Worm (Caenorhabditis elegans): Measurements from ENCODE around the gene cdh-3.

cdh-3 gene

ce11 chrIII:7718318-7718717, 35.9 kb downstream of the cdh-3 start (continued):
- TF ChIP-seq ama-1 (optimal IDR thresholded peaks at IDR 0.05) (no peak), Y48G9A.11 (GFP tag; IDR thresholded peaks at IDR 0.05) (no peak), hmg-1.1 (GFP tag; IDR thresholded peaks at IDR 0.05) (peak; percentile 54), nhr-42 (GFP tag; IDR thresholded peaks at IDR 0.05) (no peak), pha-4 (GFP tag; IDR thresholded peaks at IDR 0.05) (no peak), pha-4 (tag; optimal IDR thresholded peaks at IDR 0.05) (peak; percentile 62), lin-29 (GFP tag; IDR thresholded peaks at IDR 0.05) (no peak), nhr-111 (GFP tag; optimal IDR thresholded peaks at IDR 0.05) (no peak), unc-62 (GFP tag; optimal IDR thresholded peaks at IDR 0.05 in 1 of 2) (peak in 1 of 2 experiments; percentile 41), unc-62 (tag; optimal IDR thresholded peaks at IDR 0.05) (no peak), snpc-4 (tag; optimal IDR thresholded peaks at IDR 0.05) (no peak), Y5F2A.4 (GFP tag; optimal IDR thresholded peaks at IDR 0.05) (no peak), ceh-62 (tag; optimal IDR thresholded peaks at IDR 0.05) (no peak), egl-43 (GFP tag; IDR thresholded peaks at IDR 0.05) (no peak), mes-2 (tag; optimal IDR thresholded peaks at IDR 0.05; ENCODE audit: poor library complexity, severe bottlenecking) (peak; percentile 69), T20F7.1 (GFP tag; optimal IDR thresholded peaks at IDR 0.05) (peak; percentile 76), nhr-10 (tag; optimal IDR thresholded peaks at IDR 0.05) (peak; percentile 3), hif-1 (tag; optimal IDR thresholded peaks at IDR 0.05) (peak in 1 of 2 experiments; percentile 35), ctbp-1 (GFP tag; IDR thresholded peaks at IDR 0.05) (no peak), nhr-11 (tag; optimal IDR thresholded peaks at IDR 0.05) (peak; percentile 85), lim-7 (GFP tag; IDR thresholded peaks at IDR 0.05) (no peak), gei-8 (GFP tag; optimal IDR thresholded peaks at IDR 0.05) (no peak), spr-3 (GFP tag; optimal IDR thresholded peaks at IDR 0.05) (no peak), duxl-1 (tag; optimal IDR thresholded peaks at IDR 0.05; ENCODE audit: poor library complexity) (no peak), lin-1 (GFP tag; IDR thresholded peaks at IDR 0.05) (peak; percentile 59), ces-1 (GFP tag; optimal IDR thresholded peaks at IDR 0.05) (no peak), mdt-29 (GFP tag; IDR thresholded peaks at IDR 0.05) (no peak), F10B5.3 (tag; optimal IDR thresholded peaks at IDR 0.05) (no peak), T26A8.4 (GFP tag; IDR thresholded peaks at IDR 0.05) (no peak), F26F4.8 (GFP tag; conservative IDR thresholded peaks at IDR 0.05) (no peak), vab-7 (GFP tag; IDR thresholded peaks at IDR 0.05) (no peak), madf-5 (GFP tag; IDR thresholded peaks at IDR 0.05) (no peak), lin-39 (tag; optimal IDR thresholded peaks at IDR 0.05) (no peak), ZK337.2 (GFP tag; IDR thresholded peaks at IDR 0.05) (no peak), F37D6.2 (tag; optimal IDR thresholded peaks at IDR 0.05) (no peak), nhr-28 (tag; optimal IDR thresholded peaks at IDR 0.05) (peak; percentile 100), mep-1 (tag; optimal IDR thresholded peaks at IDR 0.05) (peak; percentile 88), nhr-237 (tag; optimal IDR thresholded peaks at IDR 0.05) (no peak), nhr-6 (tag; optimal IDR thresholded peaks at IDR 0.05) (no peak), nhr-77 (tag; optimal IDR thresholded peaks at IDR 0.05) (peak; percentile 95), ceh-28 (tag; optimal IDR thresholded peaks at IDR 0.05) (no peak), saeg-2 (GFP tag; IDR thresholded peaks at IDR 0.05) (no peak), daf-8 (GFP tag; IDR thresholded peaks at IDR 0.05) (no peak), php-3 (GFP tag; IDR thresholded peaks at IDR 0.05) (no peak), tag-97 (GFP tag; IDR thresholded peaks at IDR 0.05) (no peak), fos-1 (tag; optimal IDR thresholded peaks at IDR 0.05) (no peak), lin-13 (GFP tag; optimal IDR thresholded peaks at IDR 0.05) (peak; percentile 94), hlh-11 (tag; optimal IDR thresholded peaks at IDR 0.05) (peak; percentile 91), ztf-7 (tag; optimal IDR thresholded peaks at IDR 0.05) (peak; percentile 37), Y75B8A.6 (GFP tag; IDR thresholded peaks at IDR 0.05) (no peak), nhr-48 (tag; optimal IDR thresholded peaks at IDR 0.05) (no peak), zip-11 (GFP tag; IDR thresholded peaks at IDR 0.05) (no peak), snpc-1.2 (GFP tag; IDR thresholded peaks at IDR 0.05) (no peak)
